Worm (Caenorhabditis elegans) whole organism, late embryonic: Measurements from ENCODE around the gene Y41G9A.17.

Experiments used
- C38D4.7 ChIP-seq: fragments of 200-800 bp; sonication (Bioruptor generic); optimal IDR thresholded peaks from 2 replicates; lab custom pipeline; 2018; ENCODE audit warnings: mild to moderate bottlenecking, missing genetic modification characterization, moderate library complexity, missing compliant biosample characterization
- K02D7.2 ChIP-seq: sonication (generic microtip); optimal IDR thresholded peaks from 2 replicates; lab custom pipeline; 2017; ENCODE audit warnings: mild to moderate bottlenecking, missing genetic modification characterization, missing compliant biosample characterization
- ama-1 ChIP-seq: fragments of 150-350 bp; optimal IDR thresholded peaks from 2 replicates; lab custom pipeline; 2014
- ceh-14 ChIP-seq: sonication (generic microtip); optimal IDR thresholded peaks from 2 replicates; lab custom pipeline; 2016; ENCODE audit warnings: missing genotype, missing genetic modification characterization, missing compliant biosample characterization
- ceh-19 ChIP-seq: fragments of 200-800 bp; sonication (Bioruptor generic); optimal IDR thresholded peaks from 2 replicates; lab custom pipeline; 2018; ENCODE audit warnings: mild to moderate bottlenecking, missing genetic modification characterization, missing compliant biosample characterization
- ceh-30 ChIP-seq: fragments of 150-350 bp; optimal IDR thresholded peaks from 2 replicates; lab custom pipeline; 2014; ENCODE audit warnings: missing biosample characterization, missing genetic modification characterization
- ceh-31 ChIP-seq: sonication (generic microtip); optimal IDR thresholded peaks from 2 replicates; lab custom pipeline; 2016; ENCODE audit warnings: missing genetic modification characterization, missing compliant biosample characterization
- ceh-34 ChIP-seq: sonication (generic microtip); optimal IDR thresholded peaks from 2 replicates; lab custom pipeline; 2016; ENCODE audit warnings: mild to moderate bottlenecking, missing genetic modification characterization, missing compliant biosample characterization
- ceh-6 ChIP-seq: fragments of 200-800 bp; sonication (Bioruptor generic); optimal IDR thresholded peaks from 2 replicates; lab custom pipeline; 2018; ENCODE audit warnings: mild to moderate bottlenecking, missing genetic modification characterization, missing compliant biosample characterization
- dmd-4 ChIP-seq: sonication (generic microtip); optimal IDR thresholded peaks from 2 replicates; lab custom pipeline; 2016; ENCODE audit warnings: borderline replicate concordance, missing genetic modification characterization, missing compliant biosample characterization
- dve-1 ChIP-seq: sonication (generic microtip); optimal IDR thresholded peaks from 2 replicates; lab custom pipeline; 2017; ENCODE audit warnings: antibody characterized with exemption, mild to moderate bottlenecking, missing genetic modification characterization, missing compliant biosample characterization
- elt-2 ChIP-seq: sonication (generic microtip); optimal IDR thresholded peaks from 2 replicates; lab custom pipeline; 2016; ENCODE audit warnings: missing genetic modification reagents, missing genetic modification characterization, missing compliant biosample characterization
- eyg-1 ChIP-seq: sonication (generic microtip); optimal IDR thresholded peaks from 2 replicates; lab custom pipeline; 2016; ENCODE audit warnings: missing genotype, missing genetic modification characterization, missing compliant biosample characterization
- fkh-10 ChIP-seq: fragments of 150-350 bp; optimal IDR thresholded peaks from 2 replicates; lab custom pipeline; 2014; ENCODE audit warnings: missing biosample characterization, missing genetic modification reagents, missing genetic modification characterization
- fkh-6 ChIP-seq: sonication (generic microtip); optimal IDR thresholded peaks from 2 replicates; lab custom pipeline; 2016; ENCODE audit warnings: missing genetic modification characterization, missing compliant biosample characterization
- hlh-13 ChIP-seq: fragments of 200-800 bp; sonication (Bioruptor generic); optimal IDR thresholded peaks from 2 replicates; lab custom pipeline; 2018; ENCODE audit warnings: mild to moderate bottlenecking, missing genetic modification characterization, missing compliant biosample characterization
- lim-6 ChIP-seq: sonication (generic microtip); optimal IDR thresholded peaks from 2 replicates; lab custom pipeline; 2016; ENCODE audit warnings: missing genetic modification characterization, missing compliant biosample characterization
- madf-2 ChIP-seq: sonication (generic microtip); optimal IDR thresholded peaks from 2 replicates; lab custom pipeline; 2017; ENCODE audit warnings: missing genetic modification characterization, missing compliant biosample characterization
- nfya-1 ChIP-seq: sonication (generic microtip); optimal IDR thresholded peaks from 2 replicates; lab custom pipeline; 2017; ENCODE audit warnings: missing genetic modification characterization, mild to moderate bottlenecking, missing compliant biosample characterization, antibody characterized with exemption, moderate library complexity
- nhr-11 ChIP-seq: fragments of 150-350 bp; optimal IDR thresholded peaks from 2 replicates; lab custom pipeline; 2014; ENCODE audit warnings: missing biosample characterization, missing genetic modification characterization
- nhr-232 ChIP-seq: sonication (generic microtip); optimal IDR thresholded peaks from 2 replicates; lab custom pipeline; 2016; ENCODE audit warnings: missing genetic modification characterization, missing compliant biosample characterization
- pag-3 ChIP-seq: sonication (generic microtip); optimal IDR thresholded peaks from 2 replicates; lab custom pipeline; 2016; ENCODE audit warnings: missing compliant biosample characterization, missing genetic modification characterization, borderline replicate concordance
- pha-2 ChIP-seq: sonication (generic microtip); optimal IDR thresholded peaks from 2 replicates; lab custom pipeline; 2017; ENCODE audit warnings: mild to moderate bottlenecking, missing genetic modification characterization, missing compliant biosample characterization
- sdc-2 ChIP-seq: sonication (generic microtip); optimal IDR thresholded peaks from 2 replicates; lab custom pipeline; 2016; ENCODE audit warnings: missing genotype, missing genetic modification characterization, missing compliant biosample characterization
- sox-2 ChIP-seq: fragments of 200-800 bp; sonication (Bioruptor generic); IDR thresholded peaks from 2 replicates; pipeline ENCODE4 v1.3.6; 2022; ENCODE audit warnings: missing genetic modification reagents, missing genetic modification characterization, missing compliant biosample characterization
- ttx-3 ChIP-seq: sonication (generic microtip); optimal IDR thresholded peaks from 2 replicates; lab custom pipeline; 2016; ENCODE audit warnings: missing genetic modification reagents, missing genetic modification characterization, missing compliant biosample characterization
- unc-42 ChIP-seq: sonication (generic microtip); optimal IDR thresholded peaks from 2 replicates; lab custom pipeline; 2016; ENCODE audit warnings: missing genotype, missing genetic modification characterization, missing compliant biosample characterization

Y41G9A.17 gene

DNA sequence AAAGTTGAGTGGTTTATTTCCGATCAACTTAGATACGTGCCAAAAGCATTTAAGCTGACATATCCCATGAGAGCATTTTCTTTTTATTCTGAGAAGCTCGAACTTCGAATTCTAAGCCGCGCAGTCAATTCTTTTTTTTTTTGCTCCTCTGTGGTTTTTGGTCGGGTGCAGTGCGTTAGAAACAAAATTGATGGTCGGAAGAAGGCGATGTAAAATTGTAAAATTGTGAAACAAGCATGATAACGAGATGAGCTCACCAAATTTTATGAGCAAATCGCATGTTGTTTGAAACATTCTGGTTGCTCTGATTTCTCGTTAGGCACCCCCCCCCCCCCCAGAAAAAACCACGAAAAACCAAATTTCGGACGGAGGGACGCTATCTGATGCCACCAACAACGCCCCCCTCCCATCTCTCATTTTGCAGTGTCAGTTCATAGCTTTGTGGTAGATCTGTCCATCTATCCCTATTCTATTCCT is 25.1 kb upstream of the Y41G9A.17 start, which contains the start of gene aqp-7:
Gene aqp-7 (plus strand): TSS at position 427 of the 477 bp plus-strand sequence.
- TF ChIP-seq pag-3 (tag; lab: Kevin White, UChicago) = no peak
- TF ChIP-seq madf-2 (tag; lab: Kevin White, UChicago) = no peak
- TF ChIP-seq dmd-4 = no peak
- TF ChIP-seq K02D7.2 (tag; lab: Kevin White, UChicago) = no peak
- TF ChIP-seq fkh-10 (GFP tag; lab: Kevin White, UChicago) = no peak
- TF ChIP-seq ceh-19 = no peak

DNA sequence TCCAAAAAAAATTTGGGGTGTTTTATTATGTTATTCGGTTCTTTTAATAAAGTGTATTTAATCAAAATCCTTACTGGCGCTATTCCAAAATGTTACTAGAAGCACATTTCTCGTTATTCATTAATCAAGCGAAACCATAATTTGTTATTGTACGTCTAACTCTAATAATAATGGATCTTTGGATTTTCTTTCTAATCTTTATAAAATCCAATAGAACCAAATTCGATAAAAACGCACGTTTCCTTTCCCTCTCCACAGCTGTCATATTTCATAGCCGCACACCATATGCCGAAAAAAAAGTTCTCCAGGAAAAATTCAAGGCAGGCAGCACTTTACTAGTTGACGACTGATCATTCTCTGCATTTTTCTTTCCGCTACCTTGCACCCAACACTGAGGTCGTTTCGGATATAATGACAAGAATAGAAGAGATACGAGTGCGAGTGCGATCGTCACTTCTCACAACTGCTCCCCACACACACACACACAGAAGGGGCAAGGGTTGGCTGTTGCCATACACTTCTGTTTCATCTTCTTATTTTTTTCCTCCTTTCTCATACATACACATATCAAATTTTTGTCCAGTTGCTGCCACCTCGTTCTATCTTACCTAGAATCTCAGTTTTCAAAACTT is 24.1 kb upstream of the Y41G9A.17 start:
- TF ChIP-seq dve-1 (tag; lab: Kevin White, UChicago) (no peak), ceh-31 (tag; lab: Kevin White, UChicago) (no peak), ceh-34 (tag; lab: Kevin White, UChicago) (no peak), nhr-11 (no peak), pag-3 (tag; lab: Kevin White, UChicago) (no peak), unc-42 (peak; percentile 69)
- TF ChIP-seq, all 69 proteins: peak for 1

DNA sequence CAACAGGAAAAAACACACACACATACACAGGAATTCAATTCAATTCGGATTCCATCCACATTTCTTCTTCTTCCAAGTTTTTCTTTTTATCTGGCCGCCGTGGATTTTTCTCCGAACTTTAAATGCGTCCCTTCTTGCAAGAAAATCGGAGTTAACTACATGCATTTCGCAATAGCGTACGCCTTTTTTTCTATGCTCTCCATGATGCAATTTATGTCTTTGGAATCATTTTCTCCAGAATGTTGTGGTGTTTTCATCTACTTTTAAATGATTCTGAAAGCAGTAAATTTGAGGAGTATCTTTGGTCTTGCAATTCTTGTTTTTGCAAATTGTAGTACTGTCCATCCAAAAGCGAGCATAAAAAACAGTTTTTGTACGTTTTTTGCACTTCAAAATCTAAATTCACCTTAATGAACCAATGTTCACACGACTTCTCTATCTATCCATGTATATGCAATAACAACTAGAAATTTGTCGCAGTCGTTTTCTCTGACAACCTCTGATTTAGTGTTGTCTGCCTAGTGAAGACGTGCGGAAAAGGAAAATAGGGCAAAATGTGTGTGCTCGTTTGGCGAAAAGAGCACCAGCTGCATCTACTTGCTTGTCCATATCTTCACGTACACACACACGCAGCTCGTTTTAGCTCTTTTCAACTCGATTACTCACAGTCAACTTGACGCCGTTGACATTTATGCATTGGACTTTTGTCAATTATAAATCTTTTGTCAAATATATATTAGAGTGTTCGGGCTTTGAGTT is 23.0 kb upstream of the Y41G9A.17 start:
- TF ChIP-seq ceh-30 (tag; lab: Kevin White, UChicago) (no peak), unc-42 (peak; percentile 52)
- TF ChIP-seq, all 69 proteins: peak for 1

DNA sequence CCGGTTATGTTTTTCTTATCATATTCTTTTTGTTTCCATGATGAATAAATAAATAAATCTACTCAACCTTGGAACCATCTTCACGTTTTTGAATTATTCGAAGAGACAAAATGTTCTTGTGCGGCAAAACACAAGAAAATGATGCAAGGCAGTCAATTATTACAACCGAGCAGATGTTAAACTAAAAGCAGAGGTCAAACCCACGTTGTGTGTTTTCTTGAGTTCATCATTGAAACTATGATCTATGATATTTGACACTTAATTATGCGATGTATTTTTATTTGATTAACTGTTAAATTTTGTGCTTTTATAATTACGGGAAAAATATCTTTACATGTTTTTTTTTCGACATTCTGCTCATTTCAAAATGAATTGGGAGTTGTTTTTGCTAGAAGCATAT is 21.9 kb upstream of the Y41G9A.17 start:
- TF ChIP-seq pha-2 = no peak
- TF ChIP-seq hlh-13 (GFP tag; lab: Kevin White, UChicago) = no peak

DNA sequence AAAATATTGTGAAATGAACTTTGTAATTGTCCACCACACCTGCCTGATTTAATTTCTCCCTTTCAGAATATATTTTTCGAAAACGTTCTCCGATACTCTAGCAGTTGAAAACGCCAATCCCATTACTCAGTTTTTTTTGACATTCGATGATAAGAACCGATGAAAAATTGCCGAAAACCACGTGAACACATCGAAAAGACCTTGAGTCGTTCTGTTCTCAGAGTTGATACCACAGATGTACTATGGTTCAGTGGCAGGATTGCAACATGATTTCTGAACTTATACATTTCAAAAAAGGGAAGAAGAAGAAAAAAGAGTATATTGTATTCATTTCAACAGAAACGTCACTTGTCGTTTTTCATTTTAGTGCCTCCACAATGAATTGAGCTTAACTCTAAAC is 20.4 kb upstream of the Y41G9A.17 start:
- TF ChIP-seq ceh-34 (tag; lab: Kevin White, UChicago) (no peak), C38D4.7 (no peak), sox-2 (GFP tag; lab: Robert Waterston, UW) (no peak), fkh-10 (GFP tag; lab: Kevin White, UChicago) (no peak), ama-1 (lab: Kevin White, UChicago) (no peak), lim-6 (tag; lab: Kevin White, UChicago) (no peak), sdc-2 (no peak)
- TF ChIP-seq, all 69 proteins: peak for 0

DNA sequence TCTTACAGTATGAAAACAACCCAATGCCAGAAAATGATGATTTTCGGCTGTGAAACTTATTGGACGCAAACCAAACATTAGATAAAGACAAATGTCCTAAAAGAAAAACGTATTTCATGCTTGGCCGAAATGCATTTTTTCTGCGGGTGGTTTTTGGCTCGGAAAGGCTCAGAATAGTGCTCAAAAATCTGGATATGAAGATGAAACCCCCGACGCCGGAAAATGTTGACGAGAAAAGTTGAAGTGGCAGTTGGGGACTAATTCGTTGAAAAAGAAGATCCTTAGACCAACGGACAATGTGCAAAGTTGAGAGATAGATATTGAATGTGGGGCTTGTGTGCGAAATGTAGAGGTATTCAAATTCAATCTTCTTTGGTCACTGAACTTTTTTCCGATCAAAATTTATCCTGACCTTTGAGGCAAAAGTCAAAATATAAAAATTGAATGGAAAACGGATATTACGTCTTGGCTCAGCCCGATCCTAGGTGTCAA is 19.0 kb upstream of the Y41G9A.17 start, which contains the start of gene flp-18:
Gene flp-18 (minus strand): TSS at position 51 of the 492 bp plus-strand sequence.
- TF ChIP-seq ttx-3 (tag; lab: Kevin White, UChicago) = no peak
- no peak for TF ChIP-seq eyg-1 (tag; lab: Kevin White, UChicago)
- no peak for TF ChIP-seq sox-2 (GFP tag; lab: Robert Waterston, UW)
- no peak for TF ChIP-seq nfya-1 (tag; lab: Kevin White, UChicago)
- TF ChIP-seq nhr-11 = no peak
- TF ChIP-seq ceh-34 (tag; lab: Kevin White, UChicago) = no peak
- TF ChIP-seq ceh-14 (tag; lab: Kevin White, UChicago) = no peak
- no peak for TF ChIP-seq elt-2 (tag; lab: Kevin White, UChicago)
- no peak for TF ChIP-seq K02D7.2 (tag; lab: Kevin White, UChicago)
- TF ChIP-seq nhr-232 (tag; lab: Kevin White, UChicago) = no peak
- TF ChIP-seq ceh-6 = no peak
- no peak for TF ChIP-seq dmd-4
- TF ChIP-seq hlh-13 (GFP tag; lab: Kevin White, UChicago) = no peak
- no peak for TF ChIP-seq fkh-6 (tag; lab: Kevin White, UChicago)
- TF ChIP-seq, all 69 proteins: peak for 0
